Fruit fly (Drosophila melanogaster) whole organism, embryonic: ENCODE results near the gene CG9302.
A peak's percentile ranks its signal among the peaks of the same experiment; 100 is the strongest.

Experiments
- Bgb ChIP-seq: fragments of 200-800 bp; sonication (Bioruptor generic); IDR thresholded peaks from 2 replicates; pipeline ENCODE4 v1.3.6; 2022; ENCODE audit warnings: missing biosample characterization, missing genetic modification characterization; ENCODE audit not compliant: partially characterized antibody
- CG10267 ChIP-seq: fragments of 200-800 bp; sonication (Bioruptor generic); optimal IDR thresholded peaks from 2 replicates; lab custom pipeline; 2018; ENCODE audit warnings: missing biosample characterization, mild to moderate bottlenecking, missing genetic modification characterization, moderate library complexity
- CG11723 ChIP-seq: fragments of 200-800 bp; sonication (Bioruptor generic); optimal IDR thresholded peaks from 2 replicates; lab custom pipeline; 2017; ENCODE audit warnings: missing biosample characterization, mild to moderate bottlenecking, missing genetic modification characterization
- CG17385 ChIP-seq: fragments of 200-800 bp; sonication (Bioruptor generic); optimal IDR thresholded peaks from 3 replicates; lab custom pipeline; 2018; ENCODE audit warnings: missing biosample characterization, mild to moderate bottlenecking, missing genetic modification characterization
- CG2889 ChIP-seq: fragments of 200-800 bp; sonication (Bioruptor generic); IDR thresholded peaks from 3 replicates; pipeline ENCODE4 v1.3.6; 2022; ENCODE audit warnings: missing biosample characterization, missing genetic modification characterization
- CG30020 ChIP-seq: fragments of 200-800 bp; optimal IDR thresholded peaks from 2 replicates; lab custom pipeline; 2019; ENCODE audit warnings: missing biosample characterization, mild to moderate bottlenecking, missing genetic modification characterization, moderate library complexity
- CG30403 ChIP-seq: fragments of 200-800 bp; sonication (Bioruptor generic); optimal IDR thresholded peaks from 3 replicates; lab custom pipeline; 2016; ENCODE audit warnings: missing biosample characterization, missing genetic modification characterization
- CG31441 ChIP-seq: fragments of 200-800 bp; sonication (Bioruptor generic); IDR thresholded peaks from 2 replicates; pipeline ENCODE4 v1.3.6; 2022; ENCODE audit warnings: missing biosample characterization, missing genetic modification characterization
- CG32772 ChIP-seq: fragments of 200-800 bp; sonication (Bioruptor generic); IDR thresholded peaks from 2 replicates; pipeline ENCODE4 v1.3.6; 2022; ENCODE audit warnings: missing biosample characterization, missing genetic modification characterization
- CG34224 ChIP-seq: fragments of 200-800 bp; sonication (Bioruptor generic); IDR thresholded peaks from 3 replicates; pipeline ENCODE4 v1.3.6; 2022; ENCODE audit warnings: missing biosample characterization, missing genetic modification characterization; ENCODE audit not compliant: partially characterized antibody
- CG6689 ChIP-seq: fragments of 200-800 bp; sonication (Bioruptor generic); IDR thresholded peaks from 2 replicates; pipeline ENCODE4 v1.3.6; 2022; ENCODE audit warnings: missing biosample characterization, missing genetic modification characterization
- CG6791 ChIP-seq: fragments of 200-800 bp; sonication (Bioruptor generic); IDR thresholded peaks from 3 replicates; pipeline ENCODE4 v1.3.6; 2022; ENCODE audit warnings: missing biosample characterization, missing genetic modification characterization; ENCODE audit not compliant: partially characterized antibody
- CG7556 ChIP-seq: fragments of 200-800 bp; sonication (Bioruptor generic); optimal IDR thresholded peaks from 2 replicates; lab custom pipeline; 2017; ENCODE audit warnings: missing biosample characterization, mild to moderate bottlenecking, missing genetic modification characterization
- CG8281 ChIP-seq: fragments of 200-800 bp; sonication (Bioruptor generic); optimal IDR thresholded peaks from 2 replicates; lab custom pipeline; 2018; ENCODE audit warnings: missing biosample characterization, mild to moderate bottlenecking, missing genetic modification characterization, moderate library complexity
- CG8290 ChIP-seq, 3 experiments: fragments of 200-800 bp; sonication (Bioruptor generic); optimal IDR thresholded peaks; 2 replicates each; lab custom pipeline; 2016 to 2019; ENCODE audit warnings: missing biosample characterization in 3 of 3, missing genetic modification characterization in 3 of 3, mild to moderate bottlenecking in 2 of 3, moderate library complexity in 1 of 3
- Dek ChIP-seq: fragments of 200-800 bp; sonication (Bioruptor generic); optimal IDR thresholded peaks from 3 replicates; lab custom pipeline; 2019; ENCODE audit warnings: missing biosample characterization, mild to moderate bottlenecking, missing genetic modification characterization, moderate library complexity
- Doc3 ChIP-seq: fragments of 200-800 bp; sonication (Bioruptor generic); IDR thresholded peaks from 3 replicates; pipeline ENCODE4 v1.3.6; 2022; ENCODE audit warnings: missing biosample characterization, missing genetic modification characterization; ENCODE audit not compliant: partially characterized antibody
- Fer2 ChIP-seq: fragments of 200-800 bp; sonication (Bioruptor generic); optimal IDR thresholded peaks from 2 replicates; lab custom pipeline; 2018; ENCODE audit warnings: missing biosample characterization, mild to moderate bottlenecking, missing genetic modification characterization, moderate library complexity
- H2.0 ChIP-seq: fragments of 200-800 bp; sonication (Bioruptor generic); IDR thresholded peaks from 2 replicates; pipeline ENCODE4 v1.3.6; 2022; ENCODE audit warnings: missing biosample characterization, missing genetic modification characterization
- Hand ChIP-seq: fragments of 200-800 bp; sonication (Bioruptor generic); optimal IDR thresholded peaks from 2 replicates; lab custom pipeline; 2017; ENCODE audit warnings: mild to moderate bottlenecking, missing biosample characterization, missing genetic modification reagents, missing genetic modification characterization
- Lim3 ChIP-seq: fragments of 200-800 bp; sonication (Bioruptor generic); IDR thresholded peaks from 2 replicates; pipeline ENCODE4 v1.3.6; 2022; ENCODE audit warnings: missing biosample characterization, missing genetic modification characterization
- MBD-R2 ChIP-seq: fragments of 200-800 bp; sonication (Bioruptor generic); IDR thresholded peaks from 2 replicates; pipeline ENCODE4 v1.3.6; 2022; ENCODE audit warnings: missing biosample characterization, missing genetic modification characterization
- Ssrp ChIP-seq: fragments of 200-800 bp; sonication (Bioruptor generic); optimal IDR thresholded peaks from 2 replicates; lab custom pipeline; 2018; ENCODE audit warnings: missing biosample characterization, mild to moderate bottlenecking, missing genetic modification characterization, moderate library complexity
- az2 ChIP-seq: fragments of 200-800 bp; sonication (Bioruptor generic); optimal IDR thresholded peaks from 3 replicates; lab custom pipeline; 2016; ENCODE audit warnings: missing biosample characterization, missing genetic modification characterization
- br ChIP-seq: fragments of >200 bp; optimal IDR thresholded peaks from 2 replicates; lab custom pipeline; 2017
- cato ChIP-seq: fragments of 200-800 bp; sonication (Bioruptor generic); optimal IDR thresholded peaks from 2 replicates; lab custom pipeline; 2016; ENCODE audit warnings: missing biosample characterization, missing genetic modification characterization, borderline replicate concordance
- emc ChIP-seq: fragments of 200-800 bp; sonication (Bioruptor generic); optimal IDR thresholded peaks from 2 replicates; lab custom pipeline; 2016; ENCODE audit warnings: missing biosample characterization, missing genetic modification characterization
- kay ChIP-seq: fragments of 200-800 bp; sonication (Bioruptor generic); optimal IDR thresholded peaks from 2 replicates; lab custom pipeline; 2016; ENCODE audit warnings: missing biosample characterization, missing genetic modification characterization
- lmd ChIP-seq: fragments of 200-800 bp; sonication (Bioruptor generic); IDR thresholded peaks from 2 replicates; pipeline ENCODE4 v1.3.6; 2022; ENCODE audit warnings: missing biosample characterization, missing genetic modification characterization
- pho ChIP-seq: fragments of 200-800 bp; sonication (Bioruptor generic); optimal IDR thresholded peaks from 2 replicates; lab custom pipeline; 2016; ENCODE audit warnings: missing biosample characterization, missing genetic modification characterization
- phol ChIP-seq: fragments of 200-800 bp; sonication (Bioruptor generic); optimal IDR thresholded peaks from 3 replicates; lab custom pipeline; 2018; ENCODE audit warnings: missing biosample characterization, mild to moderate bottlenecking, missing genetic modification characterization, moderate library complexity
- prd ChIP-seq, 3 experiments: fragments of >200 bp in 2 of 3; fragments of 200-800 bp in 1 of 3; sonication (Bioruptor generic) in 1 of 3; optimal IDR thresholded peaks in 2 of 3; IDR thresholded peaks in 1 of 3; 2 replicates in 2 of 3; 3 replicates in 1 of 3; pipeline versions ENCODE4 v1.3.6 to Lab custom; 2017 to 2022; ENCODE audit warnings: missing biosample characterization in 1 of 3, missing genetic modification characterization in 1 of 3
- run ChIP-seq: fragments of 200-800 bp; sonication (Bioruptor generic); optimal IDR thresholded peaks from 3 replicates; lab custom pipeline; 2018; ENCODE audit warnings: missing biosample characterization, mild to moderate bottlenecking, missing genetic modification characterization
- vnd ChIP-seq: fragments of 200-800 bp; sonication (Bioruptor generic); IDR thresholded peaks from 3 replicates; pipeline ENCODE4 v1.3.6; 2022; ENCODE audit warnings: missing biosample characterization, missing genetic modification characterization; ENCODE audit not compliant: partially characterized antibody
- wdn ChIP-seq: fragments of 200-800 bp; sonication (Bioruptor generic); IDR thresholded peaks from 2 replicates; pipeline ENCODE4 v1.3.6; 2022; ENCODE audit warnings: missing biosample characterization, missing genetic modification characterization
- z ChIP-seq: fragments of 200-800 bp; sonication (Bioruptor generic); IDR thresholded peaks from 3 replicates; pipeline ENCODE4 v1.3.6; 2022; ENCODE audit warnings: missing biosample characterization, missing genetic modification characterization

Gene CG9302

DNA sequence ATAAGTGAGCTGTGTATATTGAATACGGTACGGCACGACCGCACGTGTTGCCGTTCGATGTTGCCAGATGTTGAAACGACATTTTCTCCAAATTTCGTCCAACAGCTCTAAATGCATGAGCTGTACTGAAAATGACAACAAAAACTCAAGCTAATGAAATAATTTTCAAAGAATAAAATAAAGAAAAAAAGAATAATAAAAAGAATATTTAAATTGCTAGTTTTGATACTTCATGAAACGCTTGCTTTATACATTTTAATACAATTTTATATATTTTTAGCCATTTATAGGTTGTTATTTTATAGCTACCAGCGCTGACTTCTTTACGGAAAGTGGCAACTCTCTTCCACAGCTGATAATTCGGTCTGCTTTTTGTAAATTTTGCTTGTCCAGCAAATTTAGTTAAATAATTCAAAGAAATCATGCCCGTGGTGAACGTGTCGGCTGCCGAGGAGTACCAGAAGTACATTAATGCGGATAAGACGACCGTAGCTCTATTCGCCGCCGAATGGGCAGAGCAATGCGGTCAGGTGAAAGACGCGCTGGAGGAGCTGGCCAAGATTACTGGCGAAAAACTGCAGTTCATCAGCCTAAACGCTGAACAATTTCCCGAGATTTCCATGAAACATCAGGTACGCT lies 12.1 kb downstream of the CG9302 start, which contains the start of the genes Nnp-1 and Grx3 (continued):
- TF ChIP-seq CG10267 (tag; lab: Kevin White, UChicago) (peak; percentile 72), Ssrp (tag; lab: Kevin White, UChicago) (peak; percentile 29), vnd (GFP tag; lab: Robert Waterston, UW) (no peak), Dek (peak; percentile 55), Doc3 (GFP tag; lab: Robert Waterston, UW) (no peak), az2 (peak; percentile 21), MBD-R2 (peak; percentile 57), pho (GFP tag; lab: Kevin White, UChicago) (peak; percentile 7), Fer2 (tag; lab: Kevin White, UChicago) (peak; percentile 54), CG17385 (GFP tag; lab: Kevin White, UChicago) (peak; percentile 51), prd (optimal IDR thresholded peaks at IDR 0.05; lab: Kevin White, UChicago) (no peak), prd (GFP tag; IDR thresholded peaks at IDR 0.05; lab: Robert Waterston, UW) (peak; percentile 58; the same call in 1 of the 3 replicates), CG32772 (GFP tag; lab: Robert Waterston, UW) (peak; percentile 39), phol (tag; lab: Kevin White, UChicago) (peak; percentile 85), Lim3 (GFP tag; lab: Robert Waterston, UW) (no peak), kay (GFP tag; lab: Kevin White, UChicago) (no peak), CG31441 (GFP tag; lab: Robert Waterston, UW) (no peak), CG30020 (tag; lab: Kevin White, UChicago) (peak; percentile 65), wdn (peak; percentile 20; the same call in 1 of the 2 replicates)

DNA sequence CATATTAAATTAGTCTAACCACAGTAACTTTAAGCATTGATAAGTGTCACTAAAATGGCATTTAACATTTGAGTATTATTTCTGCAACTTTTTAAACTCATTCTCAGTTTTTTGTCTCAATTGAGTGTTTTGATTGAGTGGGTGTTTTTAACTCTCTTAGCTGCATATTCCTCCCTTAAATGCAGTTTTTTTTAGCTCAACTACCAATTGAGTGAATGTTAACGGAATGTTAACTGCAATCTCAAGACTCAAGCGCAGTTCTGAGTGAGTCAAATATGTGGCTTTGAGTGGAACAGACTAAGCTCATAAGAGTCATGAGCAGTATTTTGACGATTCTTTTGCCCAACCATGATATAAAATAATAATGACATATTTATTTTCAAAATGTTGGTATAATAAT lies 15.4 kb downstream of the CG9302 start:
- no peak for TF ChIP-seq CG2889
- no peak for TF ChIP-seq CG34224 (GFP tag; lab: Robert Waterston, UW)
- peak; percentile 16; the same call in 1 of the 3 replicates for TF ChIP-seq CG6791 (GFP tag; lab: Robert Waterston, UW)
- no peak for TF ChIP-seq CG8290 (GFP tag; optimal IDR thresholded peaks at IDR 0.05; lab: Kevin White, UChicago)
- no peak for TF ChIP-seq CG8290 (tag; optimal IDR thresholded peaks at IDR 0.05; lab: Kevin White, UChicago)
- TF ChIP-seq run (tag; lab: Kevin White, UChicago): no peak
- no peak for TF ChIP-seq CG6689 (GFP tag; lab: Robert Waterston, UW)
- peak; percentile 98 for TF ChIP-seq z (GFP tag; lab: Robert Waterston, UW)
- TF ChIP-seq CG7556 (GFP tag; lab: Kevin White, UChicago): no peak

dm6 chr2L:13361465-13361864 lies 16.9 kb downstream of the CG9302 start, which contains the start of gene CG9377:
CG9377 (minus strand) TSS chr2L:13361565.
- TF ChIP-seq lmd (GFP tag; lab: Robert Waterston, UW) (no peak), Bgb (GFP tag; lab: Robert Waterston, UW) (no peak), CG11723 (GFP tag; lab: Kevin White, UChicago) (no peak), cato (GFP tag; lab: Kevin White, UChicago) (no peak), emc (GFP tag; lab: Kevin White, UChicago) (no peak), CG8281 (no peak), CG30403 (GFP tag; lab: Kevin White, UChicago) (no peak), H2.0 (GFP tag; lab: Robert Waterston, UW) (no peak), br (lab: Kevin White, UChicago) (no peak), pho (GFP tag; lab: Kevin White, UChicago) (no peak), Hand (GFP tag; lab: Kevin White, UChicago) (no peak)
- TF ChIP-seq, all 482 proteins: peak for 0
